Fruit fly (Drosophila melanogaster) whole organism, embryonic: Measurements from ENCODE around the gene Upf2.

Source experiments
- CG11560 ChIP-seq: fragments of 200-800 bp; sonication (Bioruptor generic); IDR thresholded peaks from 3 replicates; pipeline ENCODE4 v1.3.6; 2022; ENCODE audit warnings: missing biosample characterization, missing genetic modification characterization
- CG15479 ChIP-seq: fragments of 200-800 bp; sonication (Bioruptor generic); optimal IDR thresholded peaks from 3 replicates; lab custom pipeline; 2019; ENCODE audit warnings: missing biosample characterization, mild to moderate bottlenecking, missing genetic modification characterization, moderate library complexity
- CG1602 ChIP-seq: fragments of 200-800 bp; sonication (Bioruptor generic); optimal IDR thresholded peaks from 3 replicates; lab custom pipeline; 2016; ENCODE audit warnings: missing biosample characterization, missing genetic modification characterization
- CG16813 ChIP-seq: fragments of 200-800 bp; sonication (Bioruptor generic); IDR thresholded peaks from 3 replicates; pipeline ENCODE4 v1.3.6; 2022; ENCODE audit warnings: missing biosample characterization, missing genetic modification characterization; ENCODE audit not compliant: partially characterized antibody
- CG17186 ChIP-seq: fragments of 200-800 bp; sonication (Bioruptor generic); optimal IDR thresholded peaks from 3 replicates; lab custom pipeline; 2017; ENCODE audit warnings: missing biosample characterization, missing genetic modification reagents, missing genetic modification characterization
- CG17829 ChIP-seq: fragments of 200-800 bp; optimal IDR thresholded peaks from 2 replicates; lab custom pipeline; 2019; ENCODE audit warnings: missing biosample characterization, mild to moderate bottlenecking, missing genetic modification characterization, moderate library complexity
- CG18476 ChIP-seq: fragments of 200-800 bp; sonication (Bioruptor generic); optimal IDR thresholded peaks from 2 replicates; lab custom pipeline; 2016; ENCODE audit warnings: missing biosample characterization, mild to moderate bottlenecking, missing genetic modification characterization
- CG2678 ChIP-seq: fragments of 200-800 bp; sonication (Bioruptor generic); optimal IDR thresholded peaks from 3 replicates; lab custom pipeline; 2019; ENCODE audit warnings: missing biosample characterization, mild to moderate bottlenecking, missing genetic modification characterization, moderate library complexity
- CG34376 ChIP-seq: fragments of 200-800 bp; sonication (Bioruptor generic); optimal IDR thresholded peaks from 2 replicates; lab custom pipeline; 2018; ENCODE audit warnings: missing biosample characterization, mild to moderate bottlenecking, missing genetic modification characterization
- CG3995 ChIP-seq: fragments of 200-800 bp; sonication (Bioruptor generic); optimal IDR thresholded peaks from 3 replicates; lab custom pipeline; 2016; ENCODE audit warnings: missing biosample characterization, missing genetic modification characterization
- CG42726 ChIP-seq: fragments of 200-800 bp; sonication (Bioruptor generic); IDR thresholded peaks from 2 replicates; pipeline ENCODE4 v1.3.6; 2022; ENCODE audit warnings: missing biosample characterization, missing genetic modification characterization; ENCODE audit not compliant: partially characterized antibody
- CG4360 ChIP-seq: fragments of 200-800 bp; sonication (Bioruptor generic); IDR thresholded peaks from 2 replicates; pipeline ENCODE4 v1.3.6; 2022; ENCODE audit warnings: missing biosample characterization, missing genetic modification characterization
- CG4730 ChIP-seq: fragments of 200-800 bp; sonication (Bioruptor generic); IDR thresholded peaks from 2 replicates; pipeline ENCODE4 v1.3.6; 2022; ENCODE audit warnings: missing biosample characterization, missing genetic modification characterization
- CG5245 ChIP-seq: fragments of 200-800 bp; sonication (Bioruptor generic); optimal IDR thresholded peaks from 3 replicates; lab custom pipeline; 2016; ENCODE audit warnings: missing biosample characterization, missing genetic modification characterization
- CG6765 ChIP-seq: fragments of 200-800 bp; sonication (Bioruptor generic); optimal IDR thresholded peaks from 3 replicates; lab custom pipeline; 2017; ENCODE audit warnings: missing biosample characterization, mild to moderate bottlenecking, missing genetic modification characterization
- CG7786 ChIP-seq: fragments of 200-800 bp; sonication (Bioruptor generic); optimal IDR thresholded peaks from 2 replicates; lab custom pipeline; 2016; ENCODE audit warnings: missing biosample characterization, missing genetic modification characterization
- CG9817 ChIP-seq: fragments of 200-800 bp; sonication (Bioruptor generic); optimal IDR thresholded peaks from 2 replicates; lab custom pipeline; 2018; ENCODE audit warnings: missing biosample characterization, mild to moderate bottlenecking, missing genetic modification characterization, moderate library complexity
- CoRest ChIP-seq: fragments of 200-800 bp; sonication (Bioruptor generic); optimal IDR thresholded peaks from 3 replicates; lab custom pipeline; 2018; ENCODE audit warnings: missing biosample characterization, mild to moderate bottlenecking, missing genetic modification characterization, moderate library complexity
- Dad ChIP-seq: fragments of 200-800 bp; sonication (Bioruptor generic); optimal IDR thresholded peaks from 3 replicates; lab custom pipeline; 2016; ENCODE audit warnings: missing biosample characterization, missing genetic modification characterization
- Mad ChIP-seq: fragments of 200-800 bp; sonication (Bioruptor generic); optimal IDR thresholded peaks from 2 replicates; lab custom pipeline; 2016; ENCODE audit warnings: missing biosample characterization, missing genetic modification characterization
- NC2α ChIP-seq: fragments of 200-800 bp; sonication (Bioruptor generic); optimal IDR thresholded peaks from 2 replicates; lab custom pipeline; 2016; ENCODE audit warnings: missing biosample characterization, missing genetic modification characterization
- NC2β ChIP-seq: fragments of 200-800 bp; sonication (Bioruptor generic); optimal IDR thresholded peaks from 2 replicates; lab custom pipeline; 2016; ENCODE audit warnings: missing biosample characterization, missing genetic modification characterization
- Nf-YB ChIP-seq: fragments of 200-800 bp; sonication (Bioruptor generic); optimal IDR thresholded peaks from 3 replicates; lab custom pipeline; 2019; ENCODE audit warnings: missing biosample characterization, mild to moderate bottlenecking, missing genetic modification characterization, moderate library complexity
- Oaz ChIP-seq: fragments of 200-800 bp; sonication (Bioruptor generic); IDR thresholded peaks from 2 replicates; pipeline ENCODE4 v1.3.6; 2022; ENCODE audit warnings: missing biosample characterization, missing genetic modification characterization
- Ssrp ChIP-seq: fragments of 200-800 bp; sonication (Bioruptor generic); optimal IDR thresholded peaks from 2 replicates; lab custom pipeline; 2018; ENCODE audit warnings: missing biosample characterization, mild to moderate bottlenecking, missing genetic modification characterization, moderate library complexity
- Xbp1 ChIP-seq: fragments of 200-800 bp; sonication (Bioruptor generic); optimal IDR thresholded peaks from 3 replicates; lab custom pipeline; 2016; ENCODE audit warnings: missing biosample characterization, mild to moderate bottlenecking, missing genetic modification characterization
- Xrp1 ChIP-seq: fragments of 200-800 bp; sonication (Bioruptor generic); IDR thresholded peaks from 2 replicates; pipeline ENCODE4 v1.3.6; 2022; ENCODE audit warnings: missing biosample characterization, missing genetic modification characterization
- ac ChIP-seq: fragments of 200-800 bp; sonication (Bioruptor generic); optimal IDR thresholded peaks from 3 replicates; lab custom pipeline; 2017; ENCODE audit warnings: missing biosample characterization, mild to moderate bottlenecking, missing genetic modification characterization
- al ChIP-seq: fragments of 200-800 bp; sonication (Bioruptor generic); IDR thresholded peaks from 2 replicates; pipeline ENCODE4 v1.3.6; 2022; ENCODE audit warnings: missing biosample characterization, missing genetic modification characterization
- bigmax ChIP-seq: fragments of 200-800 bp; sonication (Bioruptor generic); optimal IDR thresholded peaks from 2 replicates; lab custom pipeline; 2018; ENCODE audit warnings: missing biosample characterization, mild to moderate bottlenecking, missing genetic modification characterization
- bowl ChIP-seq: fragments of 200-800 bp; sonication (Bioruptor generic); IDR thresholded peaks from 2 replicates; pipeline ENCODE4 v1.3.6; 2022; ENCODE audit warnings: missing biosample characterization, missing genetic modification characterization
- br ChIP-seq: fragments of >200 bp; optimal IDR thresholded peaks from 2 replicates; lab custom pipeline; 2017
- caup ChIP-seq: fragments of 200-800 bp; sonication (Bioruptor generic); optimal IDR thresholded peaks from 3 replicates; lab custom pipeline; 2017; ENCODE audit warnings: missing biosample characterization, mild to moderate bottlenecking, missing genetic modification characterization, moderate library complexity; ENCODE audit not compliant: severe bottlenecking
- corto ChIP-seq: fragments of 200-800 bp; sonication (Bioruptor generic); optimal IDR thresholded peaks from 2 replicates; lab custom pipeline; 2016; ENCODE audit warnings: missing biosample characterization, mild to moderate bottlenecking, missing genetic modification characterization, moderate library complexity
- crp ChIP-seq, 2 experiments: fragments of 200-800 bp; sonication (Bioruptor generic); optimal IDR thresholded peaks; 2 replicates in 1 of 2; 3 replicates in 1 of 2; lab custom pipeline; 2017; ENCODE audit warnings: missing biosample characterization in 2 of 2, missing genetic modification characterization in 2 of 2, mild to moderate bottlenecking in 1 of 2, moderate library complexity in 1 of 2
- cwo ChIP-seq: fragments of 200-800 bp; sonication (Bioruptor generic); optimal IDR thresholded peaks from 3 replicates; lab custom pipeline; 2017; ENCODE audit warnings: missing biosample characterization, missing genetic modification characterization, mild to moderate bottlenecking, moderate library complexity, missing genetic modification reagents
- ems ChIP-seq: fragments of 200-800 bp; sonication (Bioruptor generic); optimal IDR thresholded peaks from 3 replicates; lab custom pipeline; 2016; ENCODE audit warnings: missing biosample characterization, missing genetic modification characterization
- fd3F ChIP-seq: fragments of 200-800 bp; sonication (Bioruptor generic); optimal IDR thresholded peaks from 2 replicates; lab custom pipeline; 2018; ENCODE audit warnings: missing biosample characterization, mild to moderate bottlenecking, missing genetic modification characterization, moderate library complexity
- gsb-n ChIP-seq: fragments of 200-800 bp; sonication (Bioruptor generic); optimal IDR thresholded peaks from 3 replicates; lab custom pipeline; 2018; ENCODE audit warnings: missing biosample characterization, mild to moderate bottlenecking, missing genetic modification characterization
- hbn ChIP-seq: fragments of 200-800 bp; sonication (Bioruptor generic); IDR thresholded peaks from 2 replicates; pipeline ENCODE4 v1.3.6; 2022; ENCODE audit warnings: missing biosample characterization, missing genetic modification characterization; ENCODE audit not compliant: partially characterized antibody
- inv ChIP-seq: fragments of 200-800 bp; sonication (Bioruptor generic); IDR thresholded peaks from 2 replicates; pipeline ENCODE4 v1.3.6; 2022; ENCODE audit warnings: missing biosample characterization, missing genetic modification characterization; ENCODE audit not compliant: partially characterized antibody
- knrl ChIP-seq: fragments of 200-800 bp; sonication (Bioruptor generic); IDR thresholded peaks from 3 replicates; pipeline ENCODE4 v1.3.6; 2022; ENCODE audit warnings: missing biosample characterization, missing genetic modification characterization; ENCODE audit not compliant: partially characterized antibody
- luna ChIP-seq: fragments of 200-800 bp; sonication (Bioruptor generic); optimal IDR thresholded peaks from 2 replicates; lab custom pipeline; 2016; ENCODE audit warnings: missing biosample characterization, missing genetic modification characterization
- mirr ChIP-seq: fragments of 200-800 bp; sonication (Bioruptor generic); optimal IDR thresholded peaks from 3 replicates; lab custom pipeline; 2018; ENCODE audit warnings: missing biosample characterization, mild to moderate bottlenecking, missing genetic modification characterization
- pzg ChIP-seq: fragments of 200-800 bp; sonication (Bioruptor generic); optimal IDR thresholded peaks from 3 replicates; lab custom pipeline; 2018; ENCODE audit warnings: missing biosample characterization, mild to moderate bottlenecking, missing genetic modification characterization, moderate library complexity
- schlank ChIP-seq: fragments of 200-800 bp; sonication (Bioruptor generic); optimal IDR thresholded peaks from 2 replicates; lab custom pipeline; 2018; ENCODE audit warnings: missing biosample characterization, mild to moderate bottlenecking, missing genetic modification characterization
- sima ChIP-seq: fragments of 200-800 bp; sonication (Bioruptor generic); optimal IDR thresholded peaks from 2 replicates; lab custom pipeline; 2016; ENCODE audit warnings: missing biosample characterization, missing genetic modification characterization
- sqz ChIP-seq: fragments of 200-800 bp; sonication (Bioruptor generic); optimal IDR thresholded peaks from 3 replicates; lab custom pipeline; 2018; ENCODE audit warnings: missing biosample characterization, mild to moderate bottlenecking, missing genetic modification characterization
- tna ChIP-seq: fragments of 200-800 bp; sonication (Bioruptor generic); IDR thresholded peaks from 2 replicates; pipeline ENCODE4 v1.3.6; 2022; ENCODE audit warnings: missing biosample characterization, missing genetic modification characterization; ENCODE audit not compliant: partially characterized antibody
- tup ChIP-seq: fragments of 200-800 bp; sonication (Bioruptor generic); optimal IDR thresholded peaks from 2 replicates; lab custom pipeline; 2016; ENCODE audit warnings: missing biosample characterization, mild to moderate bottlenecking, missing genetic modification characterization, moderate library complexity

The Upf2 gene

DNA sequence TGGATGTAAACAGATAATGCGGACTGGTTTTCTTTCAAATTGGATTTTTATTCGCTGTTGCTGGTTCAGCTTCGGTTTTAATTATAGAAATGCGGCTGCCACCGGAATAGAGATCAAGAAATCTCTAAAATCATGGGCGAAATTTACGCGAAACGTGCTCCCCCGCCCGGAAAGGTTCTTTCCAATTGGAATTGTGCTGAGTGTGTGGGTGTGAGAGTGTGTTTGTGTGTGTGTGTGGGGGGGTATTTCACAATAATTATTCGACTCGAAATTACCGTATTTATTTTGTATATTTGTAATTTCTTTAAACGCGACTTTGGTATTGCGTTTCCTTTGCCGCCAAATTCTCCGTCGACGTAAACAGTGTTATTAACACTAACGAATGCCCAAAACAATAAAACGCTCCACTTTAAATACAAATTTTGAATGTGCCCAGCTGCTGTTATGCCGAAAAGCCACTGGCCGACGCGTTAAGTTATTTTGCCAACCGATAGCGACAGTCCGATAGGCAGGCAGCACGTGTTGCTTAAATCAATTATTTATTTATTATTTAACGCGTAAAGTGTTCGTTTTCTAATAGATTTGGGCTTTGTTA, 40.5 kb upstream of the Upf2 start, which contains the start of gene Gclc (continued):
- TF ChIP-seq Ssrp (tag; lab: Kevin White, UChicago), result no peak
- no peak for TF ChIP-seq sqz (GFP tag; lab: Kevin White, UChicago)
- no peak for TF ChIP-seq ems
- TF ChIP-seq CG17186, result no peak
- no peak for TF ChIP-seq luna (GFP tag; lab: Kevin White, UChicago)
- TF ChIP-seq inv (GFP tag; lab: Robert Waterston, UW), result peak; percentile 20; the same call in 1 of the 2 replicates
- no peak for TF ChIP-seq NC2β (GFP tag; lab: Kevin White, UChicago)
- TF ChIP-seq Nf-YB (GFP tag; lab: Kevin White, UChicago), result no peak
- no peak for TF ChIP-seq Xbp1 (GFP tag; lab: Kevin White, UChicago)
- TF ChIP-seq hbn (GFP tag; lab: Robert Waterston, UW), result no peak
- no peak for TF ChIP-seq sima (GFP tag; lab: Kevin White, UChicago)
- no peak; the same call in 1 of the 2 replicates for TF ChIP-seq CG42726 (GFP tag; lab: Robert Waterston, UW)
- no peak for TF ChIP-seq tup
- no peak for TF ChIP-seq Mad (GFP tag; lab: Kevin White, UChicago)
- TF ChIP-seq Xrp1, result no peak
- peak in 1 of 2 experiments; percentile 23 for TF ChIP-seq crp (GFP tag; optimal IDR thresholded peaks at IDR 0.05; lab: Kevin White, UChicago)
- no peak for TF ChIP-seq Oaz (GFP tag; lab: Robert Waterston, UW)
- no peak for TF ChIP-seq al (GFP tag; lab: Robert Waterston, UW)
- TF ChIP-seq fd3F (GFP tag; lab: Kevin White, UChicago), result no peak
- TF ChIP-seq pzg (GFP tag; lab: Kevin White, UChicago), result peak; percentile 59
- peak; percentile 45; the same call in 2 of the 3 replicates for TF ChIP-seq knrl (GFP tag; lab: Robert Waterston, UW)
- no peak for TF ChIP-seq bowl (GFP tag; lab: Robert Waterston, UW)
- peak; percentile 41 for TF ChIP-seq CG34376 (GFP tag; lab: Kevin White, UChicago)
- no peak for TF ChIP-seq CoRest (tag; lab: Kevin White, UChicago)
- no peak for TF ChIP-seq Dad (GFP tag; lab: Kevin White, UChicago)
- no peak for TF ChIP-seq CG4730 (GFP tag; lab: Robert Waterston, UW)
- TF ChIP-seq corto (GFP tag; lab: Kevin White, UChicago), result no peak
- no peak for TF ChIP-seq caup
- TF ChIP-seq CG15479 (GFP tag; lab: Kevin White, UChicago), result no peak
- no peak for TF ChIP-seq CG17829 (tag; lab: Kevin White, UChicago)
- no peak for TF ChIP-seq br (lab: Kevin White, UChicago)
- TF ChIP-seq NC2α, result no peak
- no peak for TF ChIP-seq CG18476 (GFP tag; lab: Kevin White, UChicago)
- peak; percentile 24 for TF ChIP-seq CG3995 (GFP tag; lab: Kevin White, UChicago)
- no peak for TF ChIP-seq CG6765 (GFP tag; lab: Kevin White, UChicago)
- TF ChIP-seq CG5245 (GFP tag; lab: Kevin White, UChicago), result no peak
- no peak for TF ChIP-seq bigmax (GFP tag; lab: Kevin White, UChicago)
- no peak for TF ChIP-seq tna
- TF ChIP-seq CG11560 (tag; lab: Robert Waterston, UW), result no peak
- TF ChIP-seq ac, result no peak
- no peak for TF ChIP-seq CG9817 (tag; lab: Kevin White, UChicago)
- no peak for TF ChIP-seq CG1602 (GFP tag; lab: Kevin White, UChicago)
- no peak for TF ChIP-seq schlank (tag; lab: Kevin White, UChicago)
- peak; percentile 82 for TF ChIP-seq cwo
- no peak for TF ChIP-seq CG4360 (GFP tag; lab: Robert Waterston, UW)
- TF ChIP-seq mirr, result no peak
- no peak for TF ChIP-seq gsb-n (tag; lab: Kevin White, UChicago)
- TF ChIP-seq CG7786 (GFP tag; lab: Kevin White, UChicago), result no peak
- no peak for TF ChIP-seq CG2678 (tag; lab: Kevin White, UChicago)
- peak; percentile 29; the same call in 1 of the 3 replicates for TF ChIP-seq CG16813 (GFP tag; lab: Robert Waterston, UW)
